Worm (Caenorhabditis elegans) whole organism, midembryonic: ENCODE data around the gene gpd-2.

ENCODE experiments used
- T22C8.4 ChIP-seq: fragments of 200-800 bp; sonication (Bioruptor generic); IDR thresholded peaks from 2 replicates; pipeline ENCODE4 v1.3.6; 2022; ENCODE audit warnings: missing genetic modification characterization, missing compliant biosample characterization
- cog-1 ChIP-seq: sonication (generic microtip); optimal IDR thresholded peaks from 2 replicates; lab custom pipeline; 2016; ENCODE audit warnings: missing genetic modification characterization, missing compliant biosample characterization
- flt-1 ChIP-seq: fragments of 200-800 bp; sonication (Bioruptor generic); IDR thresholded peaks from 2 replicates; pipeline ENCODE4 v1.3.6; 2022; ENCODE audit warnings: missing genetic modification characterization, missing compliant biosample characterization
- klf-2 ChIP-seq: fragments of 200-800 bp; sonication (Bioruptor generic); conservative IDR thresholded peaks from 2 replicates; pipeline ENCODE4 v1.3.6; 2022; ENCODE audit warnings: missing genetic modification reagents, missing genetic modification characterization, missing compliant biosample characterization
- med-1 ChIP-seq: sonication (generic microtip); optimal IDR thresholded peaks from 2 replicates; lab custom pipeline; 2017; ENCODE audit warnings: missing genetic modification characterization, mild to moderate bottlenecking, missing compliant biosample characterization, antibody characterized with exemption, missing genetic modification reagents; ENCODE audit not compliant: insufficient read depth
- ref-1 ChIP-seq: fragments of 200-800 bp; sonication (Bioruptor generic); conservative IDR thresholded peaks from 2 replicates; pipeline ENCODE4 v1.3.6; 2022; ENCODE audit warnings: missing genetic modification reagents, missing genetic modification characterization, missing compliant biosample characterization
- tab-1 ChIP-seq: fragments of 200-800 bp; sonication (Bioruptor generic); IDR thresholded peaks from 2 replicates; pipeline ENCODE4 v1.3.6; 2022; ENCODE audit warnings: missing genetic modification characterization, missing compliant biosample characterization
- ztf-23 ChIP-seq: fragments of 200-800 bp; sonication (Bioruptor generic); IDR thresholded peaks from 2 replicates; pipeline ENCODE4 v1.3.6; 2022; ENCODE audit warnings: missing genetic modification reagents, missing genetic modification characterization, missing compliant biosample characterization
- ztf-29 ChIP-seq: fragments of 200-800 bp; sonication (Bioruptor generic); IDR thresholded peaks from 2 replicates; pipeline ENCODE4 v1.3.6; 2022; ENCODE audit warnings: missing genetic modification reagents, missing genetic modification characterization, missing compliant biosample characterization

gpd-2 gene

DNA sequence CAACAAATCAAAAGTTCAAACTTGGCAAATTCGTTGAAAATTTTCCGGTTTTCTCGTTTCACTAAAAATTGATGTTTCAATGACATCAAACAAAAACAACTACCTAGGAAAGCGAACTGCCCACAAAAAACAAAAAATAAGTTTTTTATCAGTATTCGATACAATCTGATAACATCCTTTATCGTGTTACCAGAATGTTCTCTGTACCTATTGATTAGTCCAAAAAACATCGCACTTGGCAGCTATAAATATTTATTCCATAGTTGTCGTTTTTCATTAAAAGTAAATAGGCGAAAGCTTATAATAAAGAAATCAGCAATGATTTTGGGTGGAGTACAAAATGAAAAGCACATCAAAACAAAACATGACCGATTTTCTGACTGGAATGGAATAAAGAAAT, 2.7 kb upstream of the gpd-2 start:
- TF ChIP-seq med-1 (GFP tag; lab: Kevin White, UChicago), result no peak
- TF ChIP-seq ztf-23 (GFP tag; lab: Robert Waterston, UW), result no peak
- no peak for TF ChIP-seq ref-1 (GFP tag; lab: Robert Waterston, UW)
- TF ChIP-seq T22C8.4 (GFP tag; lab: Robert Waterston, UW), result no peak
- no peak for TF ChIP-seq ztf-29 (GFP tag; lab: Robert Waterston, UW)
- no peak for TF ChIP-seq klf-2 (GFP tag; lab: Robert Waterston, UW)
- TF ChIP-seq flt-1 (GFP tag; lab: Robert Waterston, UW), result no peak
- TF ChIP-seq tab-1 (GFP tag; lab: Robert Waterston, UW), result no peak

DNA sequence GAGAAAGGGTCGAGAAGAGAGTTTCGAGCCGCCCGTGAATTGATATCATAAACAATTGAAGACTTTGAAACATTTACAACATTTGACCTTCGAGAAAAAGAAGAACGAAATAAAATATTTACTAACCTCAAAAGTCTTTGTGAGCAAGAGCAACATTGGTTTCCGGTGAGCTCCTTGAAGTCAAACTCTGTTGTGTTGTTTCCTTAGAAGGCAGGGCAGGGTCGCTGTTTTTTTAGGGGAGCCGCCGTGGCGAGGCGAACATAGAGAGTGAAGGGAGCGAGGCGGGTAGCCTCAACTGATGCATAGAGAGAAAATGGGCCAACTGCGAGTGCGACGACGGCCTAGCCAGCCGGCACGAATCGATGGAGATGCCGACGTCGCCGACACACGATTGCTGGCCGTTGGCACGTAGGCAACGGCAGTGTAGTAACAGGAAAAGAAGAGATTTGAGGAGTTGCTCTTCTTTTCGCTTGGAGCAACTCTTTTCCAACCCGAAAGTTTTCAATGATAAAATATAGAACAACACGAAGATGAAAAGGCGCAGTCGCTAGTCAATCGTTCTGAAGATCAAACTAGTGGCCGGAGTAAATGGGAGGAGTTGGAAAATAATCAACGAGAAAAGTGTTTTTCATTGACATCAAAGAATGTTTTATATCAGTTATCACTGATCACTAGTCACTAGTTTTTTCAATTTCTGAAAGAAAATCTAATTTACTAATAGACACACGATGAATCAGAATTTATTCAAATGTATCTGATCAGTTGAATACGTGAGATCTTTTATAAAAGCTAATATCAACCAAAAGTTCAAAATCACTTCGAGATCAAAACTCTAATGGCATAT, 1.8 kb upstream of the gpd-2 start, which contains the start of gene mai-1:
TSS of gene mai-1 (minus strand) at position 557 of the 844 bp plus-strand sequence.
- TF ChIP-seq ztf-29 (GFP tag; lab: Robert Waterston, UW), result no peak
- TF ChIP-seq ztf-23 (GFP tag; lab: Robert Waterston, UW), result no peak
- no peak for TF ChIP-seq T22C8.4 (GFP tag; lab: Robert Waterston, UW)
- no peak for TF ChIP-seq med-1 (GFP tag; lab: Kevin White, UChicago)
- no peak for TF ChIP-seq ref-1 (GFP tag; lab: Robert Waterston, UW)
- TF ChIP-seq klf-2 (GFP tag; lab: Robert Waterston, UW), result no peak
- no peak for TF ChIP-seq tab-1 (GFP tag; lab: Robert Waterston, UW)
- no peak for TF ChIP-seq flt-1 (GFP tag; lab: Robert Waterston, UW)
- no peak for TF ChIP-seq cog-1 (tag; lab: Kevin White, UChicago)

DNA sequence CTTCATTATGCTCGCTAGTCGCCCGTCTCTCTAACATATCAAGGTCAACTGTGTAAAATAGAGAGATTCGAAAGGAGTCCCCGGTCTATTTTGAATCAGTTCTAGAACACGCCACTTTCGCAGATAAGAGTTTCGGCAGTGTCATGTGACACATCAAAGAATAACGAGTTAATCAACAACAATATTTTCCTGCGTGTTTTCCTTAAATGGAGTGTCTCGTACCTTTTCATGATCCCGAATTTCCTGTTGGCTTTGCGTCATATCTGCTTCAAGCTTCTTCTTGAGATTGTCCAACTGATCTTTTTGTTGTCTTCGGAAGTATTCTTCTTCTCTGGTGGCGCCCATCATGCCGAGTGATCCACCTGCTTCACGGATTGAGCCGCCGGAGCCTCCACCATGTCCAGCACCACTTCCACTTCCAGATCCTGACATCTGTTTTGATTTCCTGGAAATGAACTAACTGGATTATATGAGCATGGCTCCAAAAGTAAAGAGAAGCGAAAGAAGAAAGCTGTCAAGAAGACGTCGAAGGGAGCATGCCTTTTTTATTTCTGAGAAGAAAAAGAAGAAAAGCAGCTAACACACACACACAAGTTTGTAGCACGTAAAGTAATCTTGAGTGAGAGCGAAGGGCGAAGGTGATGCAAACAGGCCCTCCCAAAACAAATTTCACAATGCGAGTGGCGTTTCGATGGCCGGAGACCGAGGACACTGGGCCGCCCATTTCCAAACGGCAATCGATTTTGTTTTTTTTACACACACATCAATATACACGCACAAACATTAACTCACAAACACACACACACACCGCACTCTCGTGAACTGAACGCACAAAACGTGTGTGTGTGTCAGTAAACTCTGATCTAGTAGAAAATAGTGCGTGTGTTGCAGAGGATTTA, 894 bp upstream of the gpd-2 start:
- no peak for TF ChIP-seq T22C8.4 (GFP tag; lab: Robert Waterston, UW)
- no peak for TF ChIP-seq cog-1 (tag; lab: Kevin White, UChicago)
- TF ChIP-seq med-1 (GFP tag; lab: Kevin White, UChicago), result no peak
- no peak for TF ChIP-seq ztf-29 (GFP tag; lab: Robert Waterston, UW)
- no peak for TF ChIP-seq ref-1 (GFP tag; lab: Robert Waterston, UW)
- no peak for TF ChIP-seq flt-1 (GFP tag; lab: Robert Waterston, UW)
- no peak for TF ChIP-seq klf-2 (GFP tag; lab: Robert Waterston, UW)
- no peak for TF ChIP-seq tab-1 (GFP tag; lab: Robert Waterston, UW)
- TF ChIP-seq ztf-23 (GFP tag; lab: Robert Waterston, UW), result no peak

DNA sequence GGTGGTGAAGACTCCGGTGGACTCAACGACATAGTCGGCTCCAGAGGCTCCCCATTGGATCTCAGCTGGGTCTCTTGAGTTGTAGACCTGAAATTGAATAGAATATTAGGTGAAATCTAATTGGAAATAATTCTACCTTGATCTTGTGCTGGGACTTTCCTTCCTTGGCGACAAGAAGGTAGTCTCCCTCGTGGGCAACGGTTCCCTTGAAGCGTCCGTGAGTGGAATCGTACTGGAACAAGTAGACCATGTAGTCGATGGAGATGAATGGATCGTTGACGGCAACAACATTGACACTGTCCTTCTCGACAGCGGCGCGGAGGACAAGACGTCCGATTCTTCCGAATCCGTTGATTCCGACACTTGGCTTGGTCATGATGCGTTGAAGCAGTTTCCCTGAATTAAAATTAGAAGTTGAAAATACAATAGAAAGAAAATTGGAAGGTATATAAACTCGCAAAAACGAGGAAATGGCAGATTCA, 1.5 kb downstream of the gpd-2 start, which contains the start of gene gpd-3:
TSS of gene gpd-3 (minus strand) at position 396 of the 482 bp plus-strand sequence.
- TF ChIP-seq med-1 (GFP tag; lab: Kevin White, UChicago), result no peak
- TF ChIP-seq cog-1 (tag; lab: Kevin White, UChicago), result no peak
- TF ChIP-seq klf-2 (GFP tag; lab: Robert Waterston, UW), result no peak
- TF ChIP-seq tab-1 (GFP tag; lab: Robert Waterston, UW), result no peak
- no peak for TF ChIP-seq flt-1 (GFP tag; lab: Robert Waterston, UW)
- TF ChIP-seq ztf-23 (GFP tag; lab: Robert Waterston, UW), result no peak
- no peak for TF ChIP-seq ztf-29 (GFP tag; lab: Robert Waterston, UW)
- TF ChIP-seq T22C8.4 (GFP tag; lab: Robert Waterston, UW), result no peak
- no peak for TF ChIP-seq ref-1 (GFP tag; lab: Robert Waterston, UW)

DNA sequence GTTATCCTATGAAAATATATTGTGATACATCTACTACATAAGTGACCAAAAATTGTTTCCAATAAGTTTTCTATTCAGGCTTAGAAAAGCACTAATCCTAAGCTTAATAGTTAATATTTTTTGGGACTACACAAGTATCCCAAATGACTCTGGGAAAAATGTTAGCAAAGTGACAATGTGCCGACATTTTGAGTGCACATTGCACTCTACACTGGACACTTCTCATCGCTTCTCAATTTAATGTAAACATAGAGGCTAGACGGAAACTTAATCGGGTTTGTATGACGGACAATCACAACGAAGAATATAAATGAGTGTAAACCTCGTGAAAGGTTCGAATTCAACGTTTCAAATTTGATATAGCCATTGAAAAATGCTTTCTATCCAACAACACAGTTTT, 2.8 kb downstream of the gpd-2 start:
- TF ChIP-seq ztf-23 (GFP tag; lab: Robert Waterston, UW) (no peak), flt-1 (GFP tag; lab: Robert Waterston, UW) (no peak), ztf-29 (GFP tag; lab: Robert Waterston, UW) (no peak), tab-1 (GFP tag; lab: Robert Waterston, UW) (no peak), cog-1 (tag; lab: Kevin White, UChicago) (no peak), ref-1 (GFP tag; lab: Robert Waterston, UW) (no peak), T22C8.4 (GFP tag; lab: Robert Waterston, UW) (no peak), med-1 (GFP tag; lab: Kevin White, UChicago) (no peak), klf-2 (GFP tag; lab: Robert Waterston, UW) (no peak)

DNA sequence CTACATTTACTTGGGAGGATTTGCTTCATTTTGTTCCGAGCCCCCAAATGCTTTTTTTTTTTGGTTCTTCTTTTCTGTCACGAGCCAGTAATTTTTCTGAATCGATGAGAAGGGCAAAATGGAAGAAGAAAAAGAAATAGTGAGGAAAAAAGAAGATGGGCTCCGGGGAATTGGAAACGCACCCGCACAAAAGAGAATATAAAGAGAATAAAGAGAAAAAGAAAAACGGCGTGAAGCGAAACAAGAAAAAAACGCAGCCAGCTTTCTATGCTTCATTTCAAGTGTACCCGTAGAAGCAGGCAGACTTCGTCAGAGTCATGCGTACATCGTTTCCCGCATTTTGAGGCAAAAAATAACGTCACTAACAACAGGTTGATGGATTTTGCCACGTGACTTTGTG, 3.4 kb downstream of the gpd-2 start:
- no peak for TF ChIP-seq klf-2 (GFP tag; lab: Robert Waterston, UW)
- no peak for TF ChIP-seq ztf-23 (GFP tag; lab: Robert Waterston, UW)
- no peak for TF ChIP-seq flt-1 (GFP tag; lab: Robert Waterston, UW)
- no peak for TF ChIP-seq ref-1 (GFP tag; lab: Robert Waterston, UW)
- no peak for TF ChIP-seq cog-1 (tag; lab: Kevin White, UChicago)
- no peak for TF ChIP-seq tab-1 (GFP tag; lab: Robert Waterston, UW)
- TF ChIP-seq med-1 (GFP tag; lab: Kevin White, UChicago), result no peak
- no peak for TF ChIP-seq ztf-29 (GFP tag; lab: Robert Waterston, UW)
- no peak for TF ChIP-seq T22C8.4 (GFP tag; lab: Robert Waterston, UW)

DNA sequence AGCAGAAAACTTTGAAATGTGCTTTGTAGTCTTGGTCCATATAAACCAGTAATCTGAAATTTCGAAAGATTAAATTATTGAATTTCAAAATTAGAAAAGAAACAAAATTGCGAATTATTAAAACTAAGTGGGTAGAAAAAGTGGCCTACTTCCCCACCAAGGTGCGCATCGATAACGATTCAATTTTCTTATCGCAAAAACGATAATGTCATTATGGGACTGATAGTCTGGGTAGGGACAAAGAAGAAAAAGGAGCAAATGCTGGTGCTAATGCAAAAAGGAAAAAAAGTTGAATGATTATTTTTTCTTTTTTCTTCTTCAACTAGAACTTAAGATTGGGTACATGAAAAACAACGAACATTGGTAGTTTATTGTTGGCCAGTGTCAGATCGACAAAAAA, 3.9 kb downstream of the gpd-2 start, which contains the start of gene gpcp-1:
TSS of gene gpcp-1 (minus strand) at position 53 of the 400 bp plus-strand sequence.
- TF ChIP-seq ztf-23 (GFP tag; lab: Robert Waterston, UW), result no peak
- TF ChIP-seq klf-2 (GFP tag; lab: Robert Waterston, UW), result no peak
- no peak for TF ChIP-seq cog-1 (tag; lab: Kevin White, UChicago)
- no peak for TF ChIP-seq T22C8.4 (GFP tag; lab: Robert Waterston, UW)
